Worm (Caenorhabditis elegans) whole organism, L4 larva: ENCODE data around the gene idpp-16.
A peak's percentile ranks its signal among the peaks of the same experiment; 100 is the strongest.

Source experiments
- F37D6.2 ChIP-seq: sonication (generic microtip); optimal IDR thresholded peaks from 2 replicates; lab custom pipeline; 2016; ENCODE audit warnings: mild to moderate bottlenecking, missing genetic modification characterization, missing compliant biosample characterization
- F49E8.2 ChIP-seq: sonication (generic microtip); optimal IDR thresholded peaks from 2 replicates; lab custom pipeline; 2016; ENCODE audit warnings: missing compliant biosample characterization, mild to moderate bottlenecking, missing genetic modification characterization, borderline replicate concordance
- R02D3.7 ChIP-seq: fragments of 150-350 bp; sonication (generic microtip); optimal IDR thresholded peaks from 3 replicates; lab custom pipeline; 2014; ENCODE audit warnings: missing biosample characterization, missing genetic modification characterization
- Y105C5A.15 ChIP-seq: fragments of 200-800 bp; sonication (Bioruptor generic); IDR thresholded peaks from 2 replicates; pipeline ENCODE4 v1.3.6; 2022; ENCODE audit warnings: missing genetic modification characterization, missing compliant biosample characterization
- Y5F2A.4 ChIP-seq: fragments of 200-800 bp; sonication (Bioruptor generic); optimal IDR thresholded peaks from 2 replicates; lab custom pipeline; 2018; ENCODE audit warnings: mild to moderate bottlenecking, missing genetic modification characterization, missing compliant biosample characterization
- aha-1 ChIP-seq: fragments of 150-350 bp; peaks from one replicate; lab custom pipeline; 2014; ENCODE audit warnings: missing biosample characterization, missing genetic modification characterization
- arid-1 ChIP-seq: fragments of 200-800 bp; sonication (Bioruptor generic); conservative IDR thresholded peaks from 2 replicates; pipeline ENCODE4 v1.3.6; 2022; ENCODE audit warnings: missing genetic modification reagents, missing genetic modification characterization, missing compliant biosample characterization
- ceh-62 ChIP-seq: sonication (generic microtip); optimal IDR thresholded peaks from 2 replicates; lab custom pipeline; 2017; ENCODE audit warnings: missing biosample characterization, missing genetic modification characterization
- ceh-82 ChIP-seq: sonication (generic microtip); optimal IDR thresholded peaks from 2 replicates; lab custom pipeline; 2017; ENCODE audit warnings: missing biosample characterization, missing genetic modification characterization
- cey-2 ChIP-seq: sonication (generic microtip); optimal IDR thresholded peaks from 3 replicates; lab custom pipeline; 2017; ENCODE audit warnings: missing genetic modification characterization, mild to moderate bottlenecking, missing compliant biosample characterization, antibody characterized with exemption, borderline replicate concordance; ENCODE audit not compliant: insufficient read depth
- daf-12 ChIP-seq: fragments of 150-350 bp; optimal IDR thresholded peaks from 2 replicates; lab custom pipeline; 2014; ENCODE audit warnings: missing biosample characterization, missing genetic modification reagents, missing genetic modification characterization
- daf-16 ChIP-seq, 3 experiments: sonication (generic microtip); optimal IDR thresholded peaks; 2 replicates each; lab custom pipeline; 2016 to 2017; ENCODE audit warnings: missing genetic modification characterization in 3 of 3, missing genetic modification reagents in 3 of 3, mild to moderate bottlenecking in 2 of 3, missing compliant biosample characterization in 2 of 3, missing biosample characterization in 1 of 3, moderate library complexity in 1 of 3
- dpl-1 ChIP-seq: fragments of 150-350 bp; optimal IDR thresholded peaks from 2 replicates; lab custom pipeline; 2014; ENCODE audit warnings: missing biosample characterization, missing genetic modification reagents, missing genetic modification characterization
- fkh-10 ChIP-seq: fragments of 150-350 bp; optimal IDR thresholded peaks from 2 replicates; lab custom pipeline; 2014; ENCODE audit warnings: missing biosample characterization, missing genetic modification reagents, missing genetic modification characterization
- hif-1 ChIP-seq, 2 experiments: sonication (generic microtip); optimal IDR thresholded peaks; 2 replicates each; lab custom pipeline; 2016 to 2017; ENCODE audit warnings: missing compliant biosample characterization in 2 of 2, missing genetic modification characterization in 2 of 2, missing genetic modification reagents in 2 of 2, missing genotype in 2 of 2, mild to moderate bottlenecking in 1 of 2
- hlh-11 ChIP-seq: fragments of 200-800 bp; sonication (Bioruptor generic); optimal IDR thresholded peaks from 2 replicates; lab custom pipeline; 2018; ENCODE audit warnings: mild to moderate bottlenecking, missing genetic modification characterization, missing compliant biosample characterization
- lin-13 ChIP-seq: fragments of 150-350 bp; optimal IDR thresholded peaks from 2 replicates; lab custom pipeline; 2014; ENCODE audit warnings: missing biosample characterization, missing genetic modification reagents, missing genetic modification characterization
- lin-29 ChIP-seq: fragments of 200-800 bp; sonication (Bioruptor generic); IDR thresholded peaks from 2 replicates; pipeline ENCODE4 v1.3.6; 2022; ENCODE audit warnings: missing genetic modification reagents, missing genetic modification characterization, missing compliant biosample characterization
- lir-3 ChIP-seq: sonication (generic microtip); optimal IDR thresholded peaks from 2 replicates; lab custom pipeline; 2016; ENCODE audit warnings: mild to moderate bottlenecking, missing genetic modification characterization, missing compliant biosample characterization
- madf-9 ChIP-seq: fragments of 200-800 bp; sonication (Bioruptor generic); conservative IDR thresholded peaks from 2 replicates; pipeline ENCODE4 v1.3.6; 2022; ENCODE audit warnings: missing genetic modification reagents, missing genetic modification characterization, missing compliant biosample characterization
- mdt-29 ChIP-seq: fragments of 200-800 bp; sonication (Bioruptor generic); IDR thresholded peaks from 2 replicates; pipeline ENCODE4 v1.3.6; 2022; ENCODE audit warnings: missing genetic modification reagents, missing genetic modification characterization, missing compliant biosample characterization
- mep-1 ChIP-seq: fragments of 150-350 bp; sonication (generic microtip); optimal IDR thresholded peaks from 3 replicates; lab custom pipeline; 2014; ENCODE audit warnings: missing biosample characterization, missing genetic modification characterization
- mxl-3 ChIP-seq: fragments of 200-800 bp; sonication (Bioruptor generic); optimal IDR thresholded peaks from 2 replicates; lab custom pipeline; 2018; ENCODE audit warnings: mild to moderate bottlenecking, missing genetic modification characterization, missing compliant biosample characterization
- nhr-10 ChIP-seq: fragments of 150-350 bp; optimal IDR thresholded peaks from 2 replicates; lab custom pipeline; 2014; ENCODE audit warnings: missing biosample characterization, missing genetic modification characterization
- nhr-102 ChIP-seq: sonication (generic microtip); optimal IDR thresholded peaks from 2 replicates; lab custom pipeline; 2016; ENCODE audit warnings: mild to moderate bottlenecking, missing genetic modification characterization, moderate library complexity, missing compliant biosample characterization
- nhr-25 ChIP-seq: sonication (generic microtip); optimal IDR thresholded peaks from 2 replicates; lab custom pipeline; 2017; ENCODE audit warnings: missing genetic modification characterization, mild to moderate bottlenecking, missing compliant biosample characterization, antibody characterized with exemption, moderate library complexity, borderline replicate concordance; ENCODE audit not compliant: insufficient read depth
- nhr-48 ChIP-seq: sonication (generic microtip); optimal IDR thresholded peaks from 2 replicates; lab custom pipeline; 2016; ENCODE audit warnings: mild to moderate bottlenecking, missing genetic modification characterization, missing compliant biosample characterization
- nhr-77 ChIP-seq: fragments of 150-350 bp; optimal IDR thresholded peaks from 2 replicates; lab custom pipeline; 2014; ENCODE audit warnings: missing biosample characterization, missing genetic modification characterization
- pha-4 ChIP-seq, 2 experiments: fragments of 150-350 bp in 1 of 2; fragments of 200-800 bp in 1 of 2; sonication (Bioruptor generic) in 1 of 2; IDR thresholded peaks in 1 of 2; optimal IDR thresholded peaks in 1 of 2; 2 replicates each; pipeline versions ENCODE4 v1.3.6 to Lab custom; 2014 to 2022; ENCODE audit warnings: missing genetic modification characterization in 2 of 2, missing genetic modification reagents in 2 of 2, missing biosample characterization in 1 of 2, missing compliant biosample characterization in 1 of 2
- php-3 ChIP-seq: fragments of 200-800 bp; sonication (Bioruptor generic); IDR thresholded peaks from 2 replicates; pipeline ENCODE4 v1.3.6; 2022; ENCODE audit warnings: missing genetic modification reagents, missing genetic modification characterization, missing compliant biosample characterization
- pqm-1 ChIP-seq: sonication (generic microtip); optimal IDR thresholded peaks from 2 replicates; lab custom pipeline; 2017; ENCODE audit warnings: missing biosample characterization, missing genetic modification characterization
- rbr-2 ChIP-seq: sonication (generic microtip); optimal IDR thresholded peaks from 2 replicates; lab custom pipeline; 2016; ENCODE audit warnings: missing genotype, missing genetic modification characterization, missing compliant biosample characterization
- saeg-2 ChIP-seq: fragments of 200-800 bp; sonication (Bioruptor generic); IDR thresholded peaks from 2 replicates; pipeline ENCODE4 v1.3.6; 2022; ENCODE audit warnings: missing genetic modification reagents, missing genetic modification characterization, missing compliant biosample characterization
- snpc-1.2 ChIP-seq: fragments of 200-800 bp; sonication (Bioruptor generic); IDR thresholded peaks from 2 replicates; pipeline ENCODE4 v1.3.6; 2022; ENCODE audit warnings: missing genetic modification reagents, missing genetic modification characterization, missing compliant biosample characterization
- snpc-4 ChIP-seq: fragments of 150-350 bp; optimal IDR thresholded peaks from 2 replicates; lab custom pipeline; 2014; ENCODE audit warnings: missing biosample characterization, missing genetic modification characterization
- unc-130 ChIP-seq: sonication (generic microtip); optimal IDR thresholded peaks from 2 replicates; lab custom pipeline; 2016; ENCODE audit warnings: missing genetic modification reagents, missing genetic modification characterization, missing compliant biosample characterization
- zag-1 ChIP-seq: fragments of 150-350 bp; optimal IDR thresholded peaks from 2 replicates; lab custom pipeline; 2014; ENCODE audit warnings: missing biosample characterization, missing genetic modification characterization
- ztf-7 ChIP-seq: fragments of 150-350 bp; optimal IDR thresholded peaks from 2 replicates; lab custom pipeline; 2014; ENCODE audit warnings: missing biosample characterization, missing genetic modification characterization

The idpp-16 gene

ce11 chrV:11589433-11589832, 16.9 kb downstream of the idpp-16 start, which contains the start of gene srx-82:
srx-82 (plus strand) TSS chrV:11589733.
- TF ChIP-seq fkh-10 (GFP tag; lab: Kevin White, UChicago) (no peak), ceh-62 (tag; lab: Kevin White, UChicago) (no peak), ceh-82 (no peak), daf-12 (no peak), R02D3.7 (tag; lab: Kevin White, UChicago) (no peak), rbr-2 (tag; lab: Kevin White, UChicago) (no peak), hif-1 (tag; optimal IDR thresholded peaks at IDR 0.05; lab: Kevin White, UChicago) (no peak), nhr-77 (tag; lab: Kevin White, UChicago) (no peak), mxl-3 (no peak), nhr-25 (tag; lab: Kevin White, UChicago) (no peak), cey-2 (no peak), pqm-1 (tag; lab: Kevin White, UChicago) (no peak), mep-1 (tag; lab: Kevin White, UChicago) (no peak), F37D6.2 (tag; lab: Kevin White, UChicago) (no peak), Y105C5A.15 (GFP tag; lab: Robert Waterston, UW) (no peak)

- no peak for TF ChIP-seq nhr-10 (tag; lab: Kevin White, UChicago)
- no peak for TF ChIP-seq dpl-1
- no peak for TF ChIP-seq lin-29 (GFP tag; lab: Robert Waterston, UW)
- TF ChIP-seq lin-13 (GFP tag; lab: Kevin White, UChicago) = no peak
- TF ChIP-seq saeg-2 (GFP tag; lab: Robert Waterston, UW) = 0 out of 2 replicates have a peak, but pooled peaks have one; percentile 25
- no peak for TF ChIP-seq nhr-102
- TF ChIP-seq pha-4 (GFP tag; IDR thresholded peaks at IDR 0.05; lab: Robert Waterston, UW) = 0 out of 2 replicates have a peak, but pooled peaks have one; percentile 34
- no peak for TF ChIP-seq pha-4 (tag; optimal IDR thresholded peaks at IDR 0.05; lab: Kevin White, UChicago)
- TF ChIP-seq aha-1 = no peak
- TF ChIP-seq mdt-29 = no peak
- TF ChIP-seq php-3 (GFP tag; lab: Robert Waterston, UW) = no peak
- TF ChIP-seq snpc-4 (tag; lab: Kevin White, UChicago) = peak; percentile 83
- TF ChIP-seq lir-3 (tag; lab: Kevin White, UChicago) = no peak
- no peak for TF ChIP-seq madf-9 (GFP tag; lab: Robert Waterston, UW)
- peak; percentile 73 for TF ChIP-seq F49E8.2 (tag; lab: Kevin White, UChicago)
- TF ChIP-seq daf-12 = no peak
- TF ChIP-seq daf-16 (GFP tag; optimal IDR thresholded peaks at IDR 0.05; lab: Kevin White, UChicago) = no peak
- TF ChIP-seq daf-16 (tag; optimal IDR thresholded peaks at IDR 0.05; lab: Kevin White, UChicago) = no peak
- no peak for TF ChIP-seq rbr-2 (tag; lab: Kevin White, UChicago)
- no peak; the same call in 1 of the 2 replicates for TF ChIP-seq snpc-1.2 (GFP tag; lab: Robert Waterston, UW)
- TF ChIP-seq unc-130 (GFP tag; lab: Kevin White, UChicago) = no peak
- TF ChIP-seq mxl-3 = peak; percentile 36
- no peak for TF ChIP-seq arid-1 (GFP tag; lab: Robert Waterston, UW)
- TF ChIP-seq Y105C5A.15 (GFP tag; lab: Robert Waterston, UW) = no peak
- no peak for TF ChIP-seq nhr-48
- TF ChIP-seq ztf-7 = peak; percentile 2
- no peak for TF ChIP-seq R02D3.7 (tag; lab: Kevin White, UChicago)
Measured at ce11 chrV:11585122-11585521, 21.2 kb downstream of the idpp-16 start.

ce11 chrV:11583212-11583611, 23.1 kb downstream of the idpp-16 start, which contains the start of gene srx-88:
srx-88 (plus strand) TSS chrV:11583512.
- TF ChIP-seq snpc-1.2 (GFP tag; lab: Robert Waterston, UW) (no peak), hlh-11 (tag; lab: Kevin White, UChicago) (no peak), nhr-48 (no peak), zag-1 (tag; lab: Kevin White, UChicago) (no peak), Y5F2A.4 (no peak)
